Fruit fly (Drosophila melanogaster): ENCODE results near the gene Nf-YC.

The Nf-YC gene

dm6 chrX:6861523-6862077 lies 40.9 kb upstream of the Nf-YC start (continued):
- TF ChIP-seq cyc (GFP tag; optimal IDR thresholded peaks at IDR 0.05) (peak; percentile 75), fd85E (GFP tag; optimal IDR thresholded peaks at IDR 0.05) (no peak), svp (GFP tag) (peak; percentile 94), CG8119 (GFP tag; IDR thresholded peaks at IDR 0.05) (peak; percentile 82), acj6 (GFP tag; optimal IDR thresholded peaks at IDR 0.05) (peak; percentile 68), Sox102F (GFP tag; optimal IDR thresholded peaks at IDR 0.05) (peak; percentile 73), Blimp-1 (GFP tag; optimal IDR thresholded peaks at IDR 0.05) (peak; percentile 48), dsx (GFP tag; optimal IDR thresholded peaks at IDR 0.05; ENCODE audit: poor library complexity, severe bottlenecking) (peak; percentile 60)

- TF ChIP-seq CG9139 (GFP tag; optimal IDR thresholded peaks at IDR 0.05): no peak
- TF ChIP-seq CG15336 (GFP tag; IDR thresholded peaks at IDR 0.05): 0 out of 2 replicates have a peak, but pooled peaks have one; percentile 13
- TF ChIP-seq CG32006 (GFP tag; optimal IDR thresholded peaks at IDR 0.05): peak; percentile 20
- TF ChIP-seq Hr39 (GFP tag; optimal IDR thresholded peaks at IDR 0.05): no peak
- peak; percentile 58; the same call in 2 of the 3 replicates for TF ChIP-seq CG8119 (GFP tag; IDR thresholded peaks at IDR 0.05)
- TF ChIP-seq Gug (GFP tag; IDR thresholded peaks at IDR 0.05): no peak
- no peak; the same call in 2 of the 3 replicates for TF ChIP-seq CG6163 (GFP tag; IDR thresholded peaks at IDR 0.05)
- TF ChIP-seq fkh (GFP tag; optimal IDR thresholded peaks at IDR 0.05): peak; percentile 44
- TF ChIP-seq ss (GFP tag; optimal IDR thresholded peaks at IDR 0.05): peak; percentile 10 to 32
- TF ChIP-seq Hr4 (GFP tag; optimal IDR thresholded peaks at IDR 0.05): peak; percentile 46
- TF ChIP-seq Hr38 (GFP tag; optimal IDR thresholded peaks at IDR 0.05): no peak
Observed at dm6 chrX:6860413-6861089, 39.8 kb upstream of the Nf-YC start.

dm6 chrX:6859756-6860412 lies 39.2 kb upstream of the Nf-YC start:
- peak; percentile 62; the same call in 1 of the 2 replicates for TF ChIP-seq Gug (GFP tag; IDR thresholded peaks at IDR 0.05)
- TF ChIP-seq CG31627 (GFP tag; optimal IDR thresholded peaks at IDR 0.05): peak; percentile 23
- TF ChIP-seq acj6 (GFP tag; optimal IDR thresholded peaks at IDR 0.05): peak; percentile 12
- no peak for TF ChIP-seq fd85E (GFP tag; optimal IDR thresholded peaks at IDR 0.05)
- no peak for TF ChIP-seq Lpt (GFP tag; optimal IDR thresholded peaks at IDR 0.05)
- TF ChIP-seq CG15336 (GFP tag; IDR thresholded peaks at IDR 0.05): no peak
- peak; percentile 82 for TF ChIP-seq Eip78C (GFP tag)
- peak; percentile 31 for TF ChIP-seq Hr39 (GFP tag; optimal IDR thresholded peaks at IDR 0.05)
- peak; percentile 78 for TF ChIP-seq Blimp-1 (GFP tag; optimal IDR thresholded peaks at IDR 0.05)
- peak; percentile 59 for TF ChIP-seq Smox (GFP tag; optimal IDR thresholded peaks at IDR 0.05)
- peak; percentile 31 for TF ChIP-seq CG9139 (GFP tag; optimal IDR thresholded peaks at IDR 0.05)
- TF ChIP-seq CG6854 (GFP tag; optimal IDR thresholded peaks at IDR 0.05): peak; percentile 64
- TF ChIP-seq CG6792 (GFP tag; optimal IDR thresholded peaks at IDR 0.05): peak; percentile 13
- TF ChIP-seq CG3032 (tag; optimal IDR thresholded peaks at IDR 0.05): peak; percentile 82
- no peak for TF ChIP-seq fkh (GFP tag; optimal IDR thresholded peaks at IDR 0.05)
- TF ChIP-seq CG6808 (GFP tag; optimal IDR thresholded peaks at IDR 0.05): peak; percentile 88
- peak; percentile 77 for TF ChIP-seq vri (GFP tag; optimal IDR thresholded peaks at IDR 0.05)
- TF ChIP-seq svp (GFP tag): peak; percentile 82
- peak; percentile 82 for TF ChIP-seq CG11902 (GFP tag; optimal IDR thresholded peaks at IDR 0.05)
- peak; percentile 9 for TF ChIP-seq fd59A (GFP tag; optimal IDR thresholded peaks at IDR 0.05)
- TF ChIP-seq Eip75B (GFP tag; optimal IDR thresholded peaks at IDR 0.05): peak; percentile 89
- peak; percentile 87 for TF ChIP-seq Hr4 (GFP tag; optimal IDR thresholded peaks at IDR 0.05)
- peak; percentile 63 for TF ChIP-seq CG11294 (GFP tag; IDR thresholded peaks at IDR 0.05)
- peak; percentile 41 for TF ChIP-seq CG32006 (GFP tag; optimal IDR thresholded peaks at IDR 0.05)
- TF ChIP-seq Sox15 (GFP tag; optimal IDR thresholded peaks at IDR 0.05): no peak
- TF ChIP-seq CG11762 (GFP tag; optimal IDR thresholded peaks at IDR 0.05; ENCODE audit: insufficient read depth): peak; percentile 67
- TF ChIP-seq CG16779 (tag; optimal IDR thresholded peaks at IDR 0.05): peak; percentile 71
- no peak for TF ChIP-seq Hr38 (GFP tag; optimal IDR thresholded peaks at IDR 0.05)
- TF ChIP-seq salr (GFP tag; optimal IDR thresholded peaks at IDR 0.05): peak in 1 of 2 experiments; percentile 81
- TF ChIP-seq CG10631 (GFP tag; optimal IDR thresholded peaks at IDR 0.05): peak; percentile 45
- TF ChIP-seq CG8319 (GFP tag; optimal IDR thresholded peaks at IDR 0.05): peak; percentile 75
- peak; percentile 88 for TF ChIP-seq cyc (GFP tag; optimal IDR thresholded peaks at IDR 0.05)
- peak; percentile 68 for TF ChIP-seq CG7368 (GFP tag; optimal IDR thresholded peaks at IDR 0.05)
- TF ChIP-seq dac (GFP tag; optimal IDR thresholded peaks at IDR 0.05): no peak
- TF ChIP-seq CG34406 (GFP tag; optimal IDR thresholded peaks at IDR 0.05): peak; percentile 32
- peak; percentile 41 for TF ChIP-seq pdm3 (GFP tag; optimal IDR thresholded peaks at IDR 0.05)
- peak; percentile 31 for TF ChIP-seq Sox102F (GFP tag; optimal IDR thresholded peaks at IDR 0.05)
- peak; percentile 72 for TF ChIP-seq Ets96B (tag; optimal IDR thresholded peaks at IDR 0.05)
